Worm (Caenorhabditis elegans) whole organism, L2 larva: ENCODE data around the gene cblc-1.
"Not testable (repeated sequence)": the region's sequence is repeated elsewhere in the genome, so short reads cannot be mapped to it uniquely, and the experiment has no call there.

Experiments used
- R02D3.7 ChIP-seq: fragments of 150-350 bp; optimal IDR thresholded peaks from 2 replicates; lab custom pipeline; 2014; ENCODE audit warnings: missing biosample characterization, missing genetic modification characterization
- Y55F3AM.14 ChIP-seq: fragments of 200-800 bp; sonication (Bioruptor generic); optimal IDR thresholded peaks from 2 replicates; lab custom pipeline; 2018; ENCODE audit warnings: mild to moderate bottlenecking, missing genetic modification characterization, missing compliant biosample characterization
- ZK546.5 ChIP-seq: sonication (generic microtip); optimal IDR thresholded peaks from 2 replicates; lab custom pipeline; 2017; ENCODE audit warnings: missing biosample characterization, missing genetic modification characterization
- ama-1 ChIP-seq: fragments of 150-350 bp; optimal IDR thresholded peaks from 2 replicates; lab custom pipeline; 2018; ENCODE audit warnings: inconsistent platforms
- ceh-82 ChIP-seq: fragments of 150-350 bp; optimal IDR thresholded peaks from 2 replicates; lab custom pipeline; 2014; ENCODE audit warnings: missing biosample characterization, missing genetic modification characterization
- egl-27 ChIP-seq: sonication (generic microtip); optimal IDR thresholded peaks from 3 replicates; lab custom pipeline; 2017; ENCODE audit warnings: missing biosample characterization, missing genetic modification reagents, missing genetic modification characterization
- fos-1 ChIP-seq: fragments of 150-350 bp; optimal IDR thresholded peaks from 2 replicates; lab custom pipeline; 2014; ENCODE audit warnings: missing biosample characterization, missing genetic modification characterization
- lin-11 ChIP-seq: fragments of 150-350 bp; sonication (generic microtip); optimal IDR thresholded peaks from 2 replicates; lab custom pipeline; 2014; ENCODE audit warnings: missing biosample characterization, missing genetic modification characterization, inconsistent platforms, mixed read lengths
- mbf-1 ChIP-seq: sonication (generic microtip); optimal IDR thresholded peaks from 2 replicates; lab custom pipeline; 2017; ENCODE audit warnings: missing biosample characterization, missing genetic modification characterization
- nhr-11 ChIP-seq: fragments of 150-350 bp; optimal IDR thresholded peaks from 2 replicates; lab custom pipeline; 2014; ENCODE audit warnings: missing biosample characterization, missing genetic modification characterization
- sem-4 ChIP-seq: fragments of 150-350 bp; optimal IDR thresholded peaks from 2 replicates; lab custom pipeline; 2014; ENCODE audit warnings: missing biosample characterization, missing genetic modification reagents, missing genetic modification characterization
- skn-1 ChIP-seq: sonication (generic microtip); optimal IDR thresholded peaks from 2 replicates; lab custom pipeline; 2017; ENCODE audit warnings: missing biosample characterization, missing genetic modification characterization
- zag-1 ChIP-seq: fragments of 150-350 bp; optimal IDR thresholded peaks from 2 replicates; lab custom pipeline; 2014; ENCODE audit warnings: missing biosample characterization, missing genetic modification characterization
- ztf-4 ChIP-seq: fragments of 150-350 bp; optimal IDR thresholded peaks from 2 replicates; lab custom pipeline; 2014; ENCODE audit warnings: missing biosample characterization, missing genetic modification characterization

ce11 chrII:4932727-4933126, 8.2 kb downstream of the cblc-1 start, which contains the start of gene msp-152:
- not testable (repeated sequence) for TF ChIP-seq ztf-4 (tag; lab: Kevin White, UChicago); skn-1 (tag; lab: Kevin White, UChicago); nhr-11 (tag; lab: Kevin White, UChicago); fos-1 (tag; lab: Kevin White, UChicago); ama-1 (lab: Kevin White, UChicago); Y55F3AM.14 (GFP tag; lab: Kevin White, UChicago); egl-27 (tag; lab: Kevin White, UChicago); zag-1 (tag; lab: Kevin White, UChicago); sem-4 (tag; lab: Kevin White, UChicago); R02D3.7 (tag; lab: Kevin White, UChicago); ceh-82 (tag; lab: Kevin White, UChicago); mbf-1 (tag; lab: Kevin White, UChicago); ZK546.5 (tag; lab: Kevin White, UChicago); lin-11 (tag; lab: Kevin White, UChicago)
